Fruit fly (Drosophila melanogaster): Measurements from ENCODE around the gene Pdh.

Pdh gene

DNA sequence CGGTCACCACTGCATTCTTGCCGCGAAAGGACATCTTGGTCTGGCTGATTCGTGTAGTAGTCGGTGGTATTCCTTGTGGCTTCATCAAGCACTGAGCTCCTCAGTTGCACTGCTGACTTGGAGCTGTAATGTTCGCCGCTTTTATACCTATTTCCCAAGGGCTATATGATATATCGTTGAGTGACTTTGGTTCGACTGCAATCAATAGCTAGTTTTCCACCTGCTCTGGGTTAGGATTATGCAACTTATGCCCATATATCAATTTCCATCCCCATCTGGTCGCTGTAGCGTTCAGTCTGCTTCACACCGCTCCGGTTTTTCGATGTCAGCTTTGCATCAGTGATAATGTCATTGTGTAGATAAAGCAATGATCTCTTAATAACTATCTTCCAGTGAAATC, at the start of gene Pdh:
Gene Pdh, minus strand, starts transcription at position 101 of the 400 bp plus-strand sequence.
- TF ChIP-seq GATAd (GFP tag; optimal IDR thresholded peaks at IDR 0.05), result no peak
- TF ChIP-seq Sp1 (GFP tag; optimal IDR thresholded peaks at IDR 0.05), result no peak
- no peak for TF ChIP-seq tai (GFP tag; optimal IDR thresholded peaks at IDR 0.05)
- TF ChIP-seq rgr (GFP tag; optimal IDR thresholded peaks at IDR 0.05), result no peak
- no peak for TF ChIP-seq Rel (GFP tag; optimal IDR thresholded peaks at IDR 0.05)
- no peak for TF ChIP-seq Rel (tag; optimal IDR thresholded peaks at IDR 0.05)
- no peak for TF ChIP-seq brk (GFP tag; optimal IDR thresholded peaks at IDR 0.05)
- no peak for TF ChIP-seq pan (optimal IDR thresholded peaks at IDR 0.05)
- no peak for TF ChIP-seq Hr83 (GFP tag; optimal IDR thresholded peaks at IDR 0.05; ENCODE audit: poor library complexity, severe bottlenecking)
- TF ChIP-seq CrebA (GFP tag; optimal IDR thresholded peaks at IDR 0.05; ENCODE audit: borderline replicate concordance), result no peak
- TF ChIP-seq OdsH (GFP tag; optimal IDR thresholded peaks at IDR 0.05), result no peak
- TF ChIP-seq Dif (GFP tag; optimal IDR thresholded peaks at IDR 0.05; ENCODE audit: partially characterized antibody), result no peak
- no peak for TF ChIP-seq Jra (GFP tag; optimal IDR thresholded peaks at IDR 0.05)
- no peak for TF ChIP-seq dl (GFP tag; optimal IDR thresholded peaks at IDR 0.05; ENCODE audit: insufficient read depth in 1 of 2, partially characterized antibody in 2 of 2)
- TF ChIP-seq Mio (GFP tag; optimal IDR thresholded peaks at IDR 0.05), result no peak
- TF ChIP-seq sv (GFP tag; optimal IDR thresholded peaks at IDR 0.05), result no peak
- no peak for TF ChIP-seq dsf (GFP tag; optimal IDR thresholded peaks at IDR 0.05; ENCODE audit: borderline replicate concordance)
- TF ChIP-seq CG9705 (GFP tag; optimal IDR thresholded peaks at IDR 0.05), result no peak
- TF ChIP-seq Vsx2 (GFP tag; optimal IDR thresholded peaks at IDR 0.05; ENCODE audit: partially characterized antibody), result no peak
- TF ChIP-seq lola (GFP tag; optimal IDR thresholded peaks at IDR 0.05), result no peak
- TF ChIP-seq jim (GFP tag; optimal IDR thresholded peaks at IDR 0.05), result no peak

DNA sequence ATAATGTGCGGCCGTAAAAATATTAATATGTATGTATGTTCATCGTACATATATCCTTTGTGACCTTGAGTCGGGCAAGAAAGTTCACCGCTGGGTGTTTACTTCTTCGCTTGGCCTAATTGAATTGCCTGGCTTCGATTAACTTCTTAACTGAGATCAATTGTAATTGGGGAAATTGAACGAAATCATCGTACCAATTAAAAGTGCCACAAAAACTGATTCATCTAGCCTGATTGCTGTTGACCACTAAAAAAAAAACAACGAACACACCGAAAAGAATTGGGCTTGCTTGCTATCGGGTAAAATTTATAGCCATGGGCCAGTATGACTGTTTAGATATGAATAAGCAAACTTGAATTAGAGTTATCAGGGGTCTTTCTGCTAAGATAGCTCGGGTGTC, 48.2 kb upstream of the Pdh start:
- TF ChIP-seq br (GFP tag; optimal IDR thresholded peaks at IDR 0.05) (no peak), psq (GFP tag; optimal IDR thresholded peaks at IDR 0.05) (no peak), N (GFP tag; optimal IDR thresholded peaks at IDR 0.05) (no peak)

DNA sequence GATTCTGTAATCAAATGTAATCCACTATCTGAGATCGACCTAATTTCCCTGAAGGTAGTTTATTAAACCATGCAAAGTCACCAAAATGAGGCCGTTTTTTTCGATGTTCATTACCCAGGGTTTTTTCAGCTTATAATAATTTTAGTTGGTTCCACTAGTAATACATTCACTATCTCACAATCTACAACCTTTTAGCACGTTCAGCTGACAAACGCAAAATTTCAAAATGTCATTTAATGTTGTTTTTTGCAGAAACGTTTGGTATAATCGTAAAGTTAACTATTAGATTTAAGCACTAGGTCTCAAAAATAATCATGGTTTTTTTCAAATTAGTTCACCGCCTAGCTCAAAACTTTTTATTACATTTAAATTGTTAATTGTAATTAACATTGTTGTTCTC, 46.1 kb upstream of the Pdh start, which contains the start of gene CG44836:
Gene CG44836, minus strand, starts transcription at position 101 of the 400 bp plus-strand sequence.
- no peak for TF ChIP-seq CG32264 (GFP tag; optimal IDR thresholded peaks at IDR 0.05)
- no peak for TF ChIP-seq jim (GFP tag; optimal IDR thresholded peaks at IDR 0.05)
- TF ChIP-seq usp (GFP tag; optimal IDR thresholded peaks at IDR 0.05), result no peak
- no peak for TF ChIP-seq sv (GFP tag; optimal IDR thresholded peaks at IDR 0.05)
- TF ChIP-seq Hnf4 (GFP tag; optimal IDR thresholded peaks at IDR 0.05), result no peak
- no peak for TF ChIP-seq Hr78 (GFP tag; optimal IDR thresholded peaks at IDR 0.05)
- no peak for TF ChIP-seq CG9705 (GFP tag; optimal IDR thresholded peaks at IDR 0.05)
- no peak for TF ChIP-seq Sp1 (GFP tag; optimal IDR thresholded peaks at IDR 0.05)
- TF ChIP-seq psq (GFP tag; optimal IDR thresholded peaks at IDR 0.05), result no peak
- TF ChIP-seq Abd-B (GFP tag; optimal IDR thresholded peaks at IDR 0.05), result no peak
- TF ChIP-seq Hr83 (GFP tag; optimal IDR thresholded peaks at IDR 0.05; ENCODE audit: poor library complexity, severe bottlenecking), result no peak
- no peak for TF ChIP-seq br (GFP tag; optimal IDR thresholded peaks at IDR 0.05)

DNA sequence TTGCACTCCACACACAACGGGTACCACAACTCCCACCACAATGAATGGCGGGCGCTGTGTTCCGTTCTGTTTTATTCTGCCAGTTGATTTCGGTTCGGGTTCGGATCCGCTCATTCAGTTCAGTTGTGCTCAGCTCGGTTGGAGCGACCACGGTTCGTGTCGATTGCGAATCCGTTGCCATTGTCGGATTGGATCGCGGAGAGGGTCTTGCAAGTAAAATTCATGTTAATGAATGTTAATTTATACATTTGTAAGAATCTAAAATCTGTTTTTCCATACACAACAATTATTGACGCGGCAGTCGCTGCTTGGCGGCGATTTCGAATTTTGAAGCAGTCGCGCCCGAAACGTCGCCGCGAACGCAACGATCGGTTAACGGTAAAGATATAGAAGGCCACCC, 40.4 kb upstream of the Pdh start, which contains the start of gene Gagr:
Gene Gagr, plus strand, starts transcription at position 81 of the 400 bp plus-strand sequence.
- TF ChIP-seq Hnf4 (GFP tag; optimal IDR thresholded peaks at IDR 0.05), result no peak
- TF ChIP-seq Rel (GFP tag; optimal IDR thresholded peaks at IDR 0.05), result no peak
- peak; percentile 5 for TF ChIP-seq Rel (tag; optimal IDR thresholded peaks at IDR 0.05)

DNA sequence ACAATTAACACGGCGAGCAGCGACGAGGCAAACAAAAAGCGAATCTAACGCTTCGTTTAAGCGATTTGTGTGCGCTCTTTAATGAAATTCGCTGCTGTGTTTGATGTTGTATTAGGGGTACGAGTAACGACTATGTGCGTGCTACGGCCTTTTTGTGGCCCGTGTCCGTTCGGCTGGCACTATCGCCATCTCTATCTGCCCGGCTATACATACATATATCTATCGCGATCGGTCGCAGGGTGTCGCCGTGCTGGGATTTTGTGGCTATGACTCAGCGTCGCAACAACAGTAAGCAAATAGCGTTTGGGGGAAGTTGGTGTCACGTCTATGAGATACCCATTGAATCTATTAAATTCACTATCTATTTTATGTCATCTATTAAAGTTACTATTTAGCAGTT, 39.6 kb upstream of the Pdh start:
- no peak for TF ChIP-seq Hnf4 (GFP tag; optimal IDR thresholded peaks at IDR 0.05)
- no peak for TF ChIP-seq jim (GFP tag; optimal IDR thresholded peaks at IDR 0.05)
- no peak for TF ChIP-seq Abd-B (GFP tag; optimal IDR thresholded peaks at IDR 0.05)
- TF ChIP-seq CG32264 (GFP tag; optimal IDR thresholded peaks at IDR 0.05), result no peak
- TF ChIP-seq Myc (optimal IDR thresholded peaks at IDR 0.05), result no peak
- TF ChIP-seq Rel (GFP tag; optimal IDR thresholded peaks at IDR 0.05), result no peak
- TF ChIP-seq Rel (tag; optimal IDR thresholded peaks at IDR 0.05), result peak; percentile 11

DNA sequence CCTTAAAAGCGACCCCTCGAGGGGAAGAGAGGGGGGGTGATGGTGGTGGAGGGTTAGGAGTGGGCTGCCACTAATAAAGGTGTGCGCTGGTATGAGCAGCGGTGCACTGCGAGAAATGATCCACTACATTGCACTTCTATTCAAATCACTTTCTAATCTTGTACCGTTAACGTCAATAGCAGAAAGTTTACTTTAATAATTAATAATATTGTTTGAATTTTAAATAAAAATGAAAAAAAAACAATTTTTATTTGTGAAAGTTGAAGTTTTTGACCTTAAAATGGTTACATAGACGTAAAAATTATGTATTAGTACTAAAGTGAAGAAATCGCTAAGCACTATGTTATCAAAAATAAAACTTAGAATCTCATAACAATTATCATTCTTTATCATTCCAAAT, 38.8 kb upstream of the Pdh start:
- no peak for TF ChIP-seq CG32264 (GFP tag; optimal IDR thresholded peaks at IDR 0.05)
- no peak for TF ChIP-seq sage (GFP tag; optimal IDR thresholded peaks at IDR 0.05)
- TF ChIP-seq Hnf4 (GFP tag; optimal IDR thresholded peaks at IDR 0.05), result no peak
- TF ChIP-seq Rel (GFP tag; optimal IDR thresholded peaks at IDR 0.05), result no peak
- no peak for TF ChIP-seq Rel (tag; optimal IDR thresholded peaks at IDR 0.05)
- no peak for TF ChIP-seq Myc (optimal IDR thresholded peaks at IDR 0.05)
- TF ChIP-seq dmrt93B (GFP tag; optimal IDR thresholded peaks at IDR 0.05), result no peak
- no peak for TF ChIP-seq Vsx2 (GFP tag; optimal IDR thresholded peaks at IDR 0.05; ENCODE audit: partially characterized antibody)
- TF ChIP-seq GATAd (GFP tag; optimal IDR thresholded peaks at IDR 0.05), result no peak
- no peak for TF ChIP-seq sv (GFP tag; optimal IDR thresholded peaks at IDR 0.05)
- no peak for TF ChIP-seq Hr83 (GFP tag; optimal IDR thresholded peaks at IDR 0.05; ENCODE audit: poor library complexity, severe bottlenecking)
- no peak for TF ChIP-seq usp (GFP tag; optimal IDR thresholded peaks at IDR 0.05)
- TF ChIP-seq dl (GFP tag; optimal IDR thresholded peaks at IDR 0.05; ENCODE audit: insufficient read depth in 1 of 2, partially characterized antibody in 2 of 2), result no peak

Measured in whole organism, wandering third instar larva.